Worm (Caenorhabditis elegans) whole organism, young adult: ENCODE results near the gene C29F9.6.
A peak's percentile ranks its signal among the peaks of the same experiment; 100 is the strongest.

Source experiments
- B0019.2 ChIP-seq: fragments of 200-800 bp; sonication (Bioruptor generic); conservative IDR thresholded peaks from 2 replicates; pipeline ENCODE4 v1.3.6; 2022; ENCODE audit warnings: missing genetic modification reagents, missing genetic modification characterization, missing compliant biosample characterization
- C17E4.6 ChIP-seq: fragments of 200-800 bp; sonication (Bioruptor generic); IDR thresholded peaks from 2 replicates; pipeline ENCODE4 v1.3.6; 2022; ENCODE audit warnings: missing genetic modification reagents, missing genetic modification characterization, missing compliant biosample characterization
- F22D6.2 ChIP-seq: sonication (generic microtip); optimal IDR thresholded peaks from 2 replicates; lab custom pipeline; 2016; ENCODE audit warnings: mild to moderate bottlenecking, missing genetic modification characterization, missing compliant biosample characterization
- F52B5.7 ChIP-seq: sonication (generic microtip); optimal IDR thresholded peaks from 2 replicates; lab custom pipeline; 2016; ENCODE audit warnings: mild to moderate bottlenecking, missing genetic modification characterization, missing compliant biosample characterization
- K12H6.12 ChIP-seq: fragments of 200-800 bp; sonication (Bioruptor generic); optimal IDR thresholded peaks from 2 replicates; lab custom pipeline; 2018; ENCODE audit warnings: mild to moderate bottlenecking, missing genetic modification characterization, missing compliant biosample characterization
- T26A5.8 ChIP-seq: sonication (generic microtip); optimal IDR thresholded peaks from 2 replicates; lab custom pipeline; 2016; ENCODE audit warnings: missing genetic modification characterization, missing compliant biosample characterization
- ZK185.1 ChIP-seq: sonication (generic microtip); optimal IDR thresholded peaks from 2 replicates; lab custom pipeline; 2016; ENCODE audit warnings: mild to moderate bottlenecking, missing genetic modification characterization, missing compliant biosample characterization; ENCODE audit not compliant: poor library complexity, severe bottlenecking
- ama-1 ChIP-seq, 3 experiments: fragments of 150-350 bp in 1 of 3; sonication (generic microtip) in 2 of 3; optimal IDR thresholded peaks; 2 replicates each; lab custom pipeline; 2014 to 2018; ENCODE audit warnings: missing biosample characterization in 2 of 3, missing genetic modification characterization in 2 of 3, missing genetic modification reagents in 2 of 3
- athp-1 ChIP-seq: sonication (generic microtip); optimal IDR thresholded peaks from 2 replicates; lab custom pipeline; 2017; ENCODE audit warnings: mild to moderate bottlenecking, missing genetic modification characterization, missing compliant biosample characterization
- attf-5 ChIP-seq: fragments of 200-800 bp; sonication (Bioruptor generic); optimal IDR thresholded peaks from 2 replicates; lab custom pipeline; 2018; ENCODE audit warnings: mild to moderate bottlenecking, missing genetic modification characterization, missing compliant biosample characterization
- ccch-3 ChIP-seq: fragments of 200-800 bp; sonication (Bioruptor generic); optimal IDR thresholded peaks from 2 replicates; lab custom pipeline; 2018; ENCODE audit warnings: mild to moderate bottlenecking, missing genetic modification characterization, missing compliant biosample characterization
- cebp-1 ChIP-seq, 2 experiments: fragments of 200-800 bp in 1 of 2; sonication (Bioruptor generic) in 1 of 2; sonication (generic microtip) in 1 of 2; IDR thresholded peaks in 1 of 2; optimal IDR thresholded peaks in 1 of 2; 2 replicates each; pipeline versions ENCODE4 v1.3.6 to Lab custom; 2017 to 2022; ENCODE audit warnings: missing compliant biosample characterization in 2 of 2, missing genetic modification characterization in 2 of 2, mild to moderate bottlenecking in 1 of 2, missing genetic modification reagents in 1 of 2, moderate library complexity in 1 of 2
- ceh-100 ChIP-seq: fragments of 200-800 bp; sonication (Bioruptor generic); IDR thresholded peaks from 2 replicates; pipeline ENCODE4 v1.3.6; 2022; ENCODE audit warnings: missing genetic modification reagents, missing genetic modification characterization, missing compliant biosample characterization
- ceh-27 ChIP-seq: fragments of 200-800 bp; sonication (Bioruptor generic); optimal IDR thresholded peaks from 2 replicates; lab custom pipeline; 2018; ENCODE audit warnings: mild to moderate bottlenecking, missing genetic modification characterization, moderate library complexity, missing compliant biosample characterization
- ceh-79 ChIP-seq: sonication (generic microtip); optimal IDR thresholded peaks from 2 replicates; lab custom pipeline; 2017; ENCODE audit warnings: mild to moderate bottlenecking, missing genetic modification characterization, missing compliant biosample characterization
- dox-1 ChIP-seq: fragments of 200-800 bp; sonication (Bioruptor generic); IDR thresholded peaks from 2 replicates; pipeline ENCODE4 v1.3.6; 2022; ENCODE audit warnings: missing genetic modification reagents, missing genetic modification characterization, missing compliant biosample characterization
- dpl-1 ChIP-seq: fragments of 150-350 bp; optimal IDR thresholded peaks from 2 replicates; lab custom pipeline; 2014; ENCODE audit warnings: missing biosample characterization, missing genetic modification reagents, missing genetic modification characterization
- egl-18 ChIP-seq: fragments of 200-800 bp; sonication (Bioruptor generic); IDR thresholded peaks from 2 replicates; pipeline ENCODE4 v1.3.6; 2022; ENCODE audit warnings: missing genetic modification reagents, missing genetic modification characterization, missing compliant biosample characterization
- ekl-4 ChIP-seq: fragments of 200-800 bp; sonication (Bioruptor generic); IDR thresholded peaks from 2 replicates; pipeline ENCODE4 v1.3.6; 2022; ENCODE audit warnings: missing genetic modification reagents, missing genetic modification characterization, missing compliant biosample characterization
- fkh-3 ChIP-seq: sonication (generic microtip); optimal IDR thresholded peaks from 2 replicates; lab custom pipeline; 2016; ENCODE audit warnings: mild to moderate bottlenecking, missing genetic modification characterization, missing compliant biosample characterization
- lag-1 ChIP-seq: fragments of 200-800 bp; sonication (Bioruptor generic); IDR thresholded peaks from 2 replicates; pipeline ENCODE4 v1.3.6; 2022; ENCODE audit warnings: missing genetic modification reagents, missing genetic modification characterization, missing compliant biosample characterization
- let-607 ChIP-seq, 2 experiments: fragments of 200-800 bp in 1 of 2; sonication (Bioruptor generic) in 1 of 2; sonication (generic microtip) in 1 of 2; optimal IDR thresholded peaks; 2 replicates each; lab custom pipeline; 2016 to 2018; ENCODE audit warnings: mild to moderate bottlenecking in 2 of 2, missing compliant biosample characterization in 2 of 2, missing genetic modification characterization in 2 of 2, moderate library complexity in 2 of 2, missing genotype in 1 of 2
- lin-26 ChIP-seq: fragments of 200-800 bp; sonication (Bioruptor generic); IDR thresholded peaks from 2 replicates; pipeline ENCODE4 v1.3.6; 2022; ENCODE audit warnings: missing genetic modification reagents, missing genetic modification characterization, missing compliant biosample characterization
- lin-54 ChIP-seq: fragments of 200-800 bp; sonication (Bioruptor generic); optimal IDR thresholded peaks from 2 replicates; lab custom pipeline; 2018; ENCODE audit warnings: mild to moderate bottlenecking, missing genetic modification characterization, missing compliant biosample characterization
- lir-1 ChIP-seq: fragments of 200-800 bp; sonication (Bioruptor generic); conservative IDR thresholded peaks from 2 replicates; pipeline ENCODE4 v1.3.6; 2022; ENCODE audit warnings: missing genetic modification reagents, missing genetic modification characterization, missing compliant biosample characterization
- mcd-1 ChIP-seq: fragments of 200-800 bp; sonication (Bioruptor generic); IDR thresholded peaks from 2 replicates; pipeline ENCODE4 v1.3.6; 2022; ENCODE audit warnings: missing genetic modification reagents, missing genetic modification characterization, missing compliant biosample characterization
- mes-4 ChIP-seq: sonication (generic microtip); optimal IDR thresholded peaks from 2 replicates; lab custom pipeline; 2016; ENCODE audit warnings: missing genotype, missing genetic modification characterization, missing compliant biosample characterization
- mxl-1 ChIP-seq: sonication (generic microtip); optimal IDR thresholded peaks from 2 replicates; lab custom pipeline; 2016; ENCODE audit warnings: missing genetic modification characterization, missing compliant biosample characterization
- nhr-90 ChIP-seq: sonication (generic microtip); optimal IDR thresholded peaks from 2 replicates; lab custom pipeline; 2016; ENCODE audit warnings: missing genotype, mild to moderate bottlenecking, missing genetic modification characterization, missing compliant biosample characterization
- pbrm-1 ChIP-seq: fragments of 200-800 bp; sonication (Bioruptor generic); IDR thresholded peaks from 2 replicates; pipeline ENCODE4 v1.3.6; 2022; ENCODE audit warnings: missing genetic modification reagents, missing genetic modification characterization, missing compliant biosample characterization
- rcor-1 ChIP-seq: fragments of 200-800 bp; sonication (Bioruptor generic); IDR thresholded peaks from 2 replicates; pipeline ENCODE4 v1.3.6; 2022; ENCODE audit warnings: missing genetic modification reagents, missing genetic modification characterization, missing compliant biosample characterization
- rec-8 ChIP-seq, 2 experiments: sonication (generic microtip); optimal IDR thresholded peaks; 2 replicates each; lab custom pipeline; 2016; ENCODE audit warnings: mild to moderate bottlenecking in 2 of 2, missing genetic modification characterization in 2 of 2, missing genetic modification reagents in 2 of 2, missing genotype in 2 of 2, missing biosample characterization in 1 of 2, missing compliant biosample characterization in 1 of 2, moderate library complexity in 1 of 2
- snpc-1.1 ChIP-seq: sonication (generic microtip); optimal IDR thresholded peaks from 2 replicates; lab custom pipeline; 2017; ENCODE audit warnings: missing genetic modification characterization, mild to moderate bottlenecking, missing compliant biosample characterization, antibody characterized with exemption, moderate library complexity, missing genotype, missing genetic modification reagents; ENCODE audit not compliant: insufficient read depth
- somi-1 ChIP-seq: fragments of 200-800 bp; sonication (Bioruptor generic); optimal IDR thresholded peaks from 2 replicates; lab custom pipeline; 2018; ENCODE audit warnings: mild to moderate bottlenecking, missing genetic modification characterization, missing compliant biosample characterization
- tbp1 ChIP-seq: fragments of 200-800 bp; sonication (Bioruptor generic); optimal IDR thresholded peaks from 2 replicates; lab custom pipeline; 2018; ENCODE audit warnings: mild to moderate bottlenecking, missing genetic modification characterization, missing compliant biosample characterization
- tbx-9 ChIP-seq: sonication (generic microtip); optimal IDR thresholded peaks from 2 replicates; lab custom pipeline; 2016; ENCODE audit warnings: borderline replicate concordance, missing genetic modification characterization, inconsistent platforms, missing compliant biosample characterization
- tlf-1 ChIP-seq: fragments of 200-800 bp; sonication (Bioruptor generic); optimal IDR thresholded peaks from 2 replicates; lab custom pipeline; 2018; ENCODE audit warnings: mild to moderate bottlenecking, missing genetic modification characterization, missing compliant biosample characterization
- unc-130 ChIP-seq: sonication (generic microtip); optimal IDR thresholded peaks from 2 replicates; lab custom pipeline; 2016; ENCODE audit warnings: missing genetic modification reagents, missing genetic modification characterization, missing compliant biosample characterization
- zfh-2 ChIP-seq: fragments of 200-800 bp; sonication (Bioruptor generic); conservative IDR thresholded peaks from 2 replicates; pipeline ENCODE4 v1.3.6; 2022; ENCODE audit warnings: missing genetic modification reagents, missing genetic modification characterization, missing compliant biosample characterization
- ztf-28 ChIP-seq: fragments of 200-800 bp; sonication (Bioruptor generic); IDR thresholded peaks from 2 replicates; pipeline ENCODE4 v1.3.6; 2022; ENCODE audit warnings: missing genetic modification reagents, missing genetic modification characterization, missing compliant biosample characterization
- ztf-3 ChIP-seq: fragments of 200-800 bp; sonication (Bioruptor generic); optimal IDR thresholded peaks from 2 replicates; lab custom pipeline; 2018; ENCODE audit warnings: mild to moderate bottlenecking, missing genetic modification characterization, missing compliant biosample characterization

C29F9.6 gene

DNA sequence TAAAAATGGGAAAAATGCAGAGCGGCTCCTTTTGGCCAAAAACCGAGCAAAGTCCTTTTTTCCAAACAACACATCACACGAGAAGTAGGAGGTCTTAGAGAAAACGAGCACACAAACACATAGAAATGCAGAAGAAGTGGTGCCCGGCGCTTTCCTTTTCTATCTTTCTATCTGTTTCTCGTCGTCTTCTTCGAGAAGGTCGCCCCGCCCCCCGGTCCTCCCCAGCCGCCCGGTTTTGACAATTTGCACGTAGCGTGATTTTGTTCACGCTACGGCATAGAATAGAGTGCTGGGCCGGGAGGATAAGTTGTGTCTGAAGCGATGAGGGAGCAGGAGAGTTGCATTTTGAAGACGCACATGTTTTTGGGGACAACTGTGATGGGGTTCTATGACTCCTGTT is 47.7 kb upstream of the C29F9.6 start:
- TF ChIP-seq cebp-1 (GFP tag; IDR thresholded peaks at IDR 0.05; lab: Robert Waterston, UW) (no peak), cebp-1 (tag; optimal IDR thresholded peaks at IDR 0.05; lab: Kevin White, UChicago) (peak; percentile 55), pbrm-1 (GFP tag; lab: Robert Waterston, UW) (peak; percentile 30; the same call in 1 of the 2 replicates), zfh-2 (GFP tag; lab: Robert Waterston, UW) (peak; percentile 81), attf-5 (GFP tag; lab: Kevin White, UChicago) (peak; percentile 39), ama-1 (optimal IDR thresholded peaks at IDR 0.05; lab: Kevin White, UChicago) (peak; percentile 78), ama-1 (GFP tag; optimal IDR thresholded peaks at IDR 0.05; lab: Kevin White, UChicago) (no peak), snpc-1.1 (tag; lab: Kevin White, UChicago) (no peak), egl-18 (GFP tag; lab: Robert Waterston, UW) (no peak), athp-1 (tag; lab: Kevin White, UChicago) (no peak), ztf-28 (GFP tag; lab: Robert Waterston, UW) (0 out of 2 replicates have a peak, but pooled peaks have one; percentile 7), K12H6.12 (tag; lab: Kevin White, UChicago) (peak; percentile 48), ceh-27 (GFP tag; lab: Kevin White, UChicago) (peak; percentile 33), B0019.2 (GFP tag; lab: Robert Waterston, UW) (no peak), somi-1 (peak; percentile 12), rec-8 (tag; optimal IDR thresholded peaks at IDR 0.05; lab: Kevin White, UChicago) (no peak), ztf-3 (GFP tag; lab: Kevin White, UChicago) (no peak), lin-54 (GFP tag; lab: Kevin White, UChicago) (no peak), mcd-1 (GFP tag; lab: Robert Waterston, UW) (peak; percentile 25; the same call in 1 of the 2 replicates), tbp1 (no peak), tlf-1 (GFP tag; lab: Kevin White, UChicago) (no peak), nhr-90 (tag; lab: Kevin White, UChicago) (no peak), fkh-3 (tag; lab: Kevin White, UChicago) (no peak), lin-26 (GFP tag; lab: Robert Waterston, UW) (peak; percentile 15; the same call in 1 of the 2 replicates)

- TF ChIP-seq tbx-9, result no peak
- no peak for TF ChIP-seq rcor-1
- no peak for TF ChIP-seq lag-1 (GFP tag; lab: Robert Waterston, UW)
- TF ChIP-seq mxl-1, result no peak
- TF ChIP-seq ceh-100 (GFP tag; lab: Robert Waterston, UW), result no peak
- no peak for TF ChIP-seq mes-4
- no peak for TF ChIP-seq ZK185.1 (tag; lab: Kevin White, UChicago)
- no peak for TF ChIP-seq ekl-4
- no peak for TF ChIP-seq ceh-79 (tag; lab: Kevin White, UChicago)
- TF ChIP-seq ccch-3 (GFP tag; lab: Kevin White, UChicago), result no peak
- TF ChIP-seq dpl-1 (GFP tag; lab: Kevin White, UChicago), result no peak
- TF ChIP-seq unc-130 (GFP tag; lab: Kevin White, UChicago), result no peak
- TF ChIP-seq let-607 (tag; optimal IDR thresholded peaks at IDR 0.05; lab: Kevin White, UChicago), result no peak
- TF ChIP-seq F52B5.7, result no peak
- no peak for TF ChIP-seq C17E4.6 (GFP tag; lab: Robert Waterston, UW)
- no peak for TF ChIP-seq lir-1 (GFP tag; lab: Robert Waterston, UW)
- TF ChIP-seq F22D6.2 (tag; lab: Kevin White, UChicago), result no peak
- TF ChIP-seq T26A5.8 (tag; lab: Kevin White, UChicago), result no peak
- no peak for TF ChIP-seq dox-1 (GFP tag; lab: Robert Waterston, UW)
Measured at ce11 chrIII:69652-70051, 45.1 kb upstream of the C29F9.6 start, which contains the start of gene spt-4. TSS of gene spt-4 (minus strand) at chrIII:69752.
